Fruit fly (Drosophila melanogaster): ENCODE data around the gene mRpL23.

The mRpL23 gene

DNA sequence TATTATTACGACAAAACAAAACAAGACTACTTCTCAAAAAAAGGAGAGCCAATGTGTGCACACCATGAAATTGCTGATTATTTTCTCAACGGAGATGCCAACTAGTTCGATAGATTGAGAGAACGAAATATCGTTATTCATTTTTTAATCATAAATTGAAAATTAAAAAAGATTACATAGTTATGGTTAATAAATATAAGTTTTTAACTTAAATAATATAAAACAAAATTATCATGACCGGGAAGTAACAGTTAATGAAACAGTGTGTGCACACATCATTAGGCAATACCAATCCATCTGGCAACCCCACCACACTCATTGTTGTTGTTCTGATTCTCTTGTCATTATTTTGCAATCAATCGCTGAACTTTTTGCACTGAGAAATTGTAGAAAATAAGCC is 1.6 kb downstream of the mRpL23 start, which contains the start of the genes CG1317 and CG8993 (continued):
- TF ChIP-seq CG10274 (GFP tag; optimal IDR thresholded peaks at IDR 0.05) (no peak), CHES-1-like (GFP tag; optimal IDR thresholded peaks at IDR 0.05) (no peak), CG32767 (GFP tag; IDR thresholded peaks at IDR 0.05) (0 out of 2 replicates have a peak, but pooled peaks have one; percentile 21), ssp (GFP tag; IDR thresholded peaks at IDR 0.05) (peak; percentile 47), mirr (GFP tag; optimal IDR thresholded peaks at IDR 0.05) (no peak), CG14965 (GFP tag; optimal IDR thresholded peaks at IDR 0.05; ENCODE audit: borderline replicate concordance) (no peak), cas (GFP tag; IDR thresholded peaks at IDR 0.05) (no peak), C15 (GFP tag; IDR thresholded peaks at IDR 0.05) (no peak), Awh (GFP tag; IDR thresholded peaks at IDR 0.05) (no peak), CG6813 (GFP tag; optimal IDR thresholded peaks at IDR 0.05) (no peak), scrt (GFP tag; optimal IDR thresholded peaks at IDR 0.05) (no peak), CG10209 (GFP tag; optimal IDR thresholded peaks at IDR 0.05) (peak; percentile 47), CG5180 (GFP tag; optimal IDR thresholded peaks at IDR 0.05) (no peak), Fer2 (tag; optimal IDR thresholded peaks at IDR 0.05) (no peak), twi (tag; optimal IDR thresholded peaks at IDR 0.05) (peak; percentile 8), prd (optimal IDR thresholded peaks at IDR 0.05) (no peak), prd (GFP tag; IDR thresholded peaks at IDR 0.05) (peak; percentile 83), sens-2 (GFP tag; IDR thresholded peaks at IDR 0.05) (no peak), CG11093 (GFP tag; IDR thresholded peaks at IDR 0.05) (no peak), Dp (GFP tag; optimal IDR thresholded peaks at IDR 0.05) (peak; percentile 26), pho (GFP tag; optimal IDR thresholded peaks at IDR 0.05) (no peak), nau (GFP tag; optimal IDR thresholded peaks at IDR 0.05) (no peak), Sin3A (optimal IDR thresholded peaks at IDR 0.05) (peak; percentile 13), Sox100B (GFP tag; optimal IDR thresholded peaks at IDR 0.05) (no peak), lbe (GFP tag; optimal IDR thresholded peaks at IDR 0.05) (no peak), CG14860 (GFP tag; IDR thresholded peaks at IDR 0.05; ENCODE audit: partially characterized antibody) (peak; percentile 56; the same call in 2 of the 3 replicates), CG9215 (GFP tag; IDR thresholded peaks at IDR 0.05) (peak; percentile 51; the same call in 1 of the 2 replicates), lov (optimal IDR thresholded peaks at IDR 0.05) (no peak), lov (GFP tag; IDR thresholded peaks at IDR 0.05) (no peak), hth (optimal IDR thresholded peaks at IDR 0.05) (no peak), Asciz (GFP tag; optimal IDR thresholded peaks at IDR 0.05) (peak; percentile 23), her (GFP tag; optimal IDR thresholded peaks at IDR 0.05) (no peak), ERR (GFP tag; optimal IDR thresholded peaks at IDR 0.05) (no peak), tio (GFP tag; optimal IDR thresholded peaks at IDR 0.05) (no peak), fd102C (GFP tag; optimal IDR thresholded peaks at IDR 0.05) (no peak), klu (GFP tag; IDR thresholded peaks at IDR 0.05) (no peak; the same call in 1 of the 2 replicates), CG4282 (GFP tag; optimal IDR thresholded peaks at IDR 0.05) (no peak), CG3163 (GFP tag; optimal IDR thresholded peaks at IDR 0.05) (no peak), CG10321 (GFP tag; IDR thresholded peaks at IDR 0.05) (no peak), CG30403 (GFP tag; optimal IDR thresholded peaks at IDR 0.05) (peak; percentile 64), Abd-B (GFP tag; optimal IDR thresholded peaks at IDR 0.05) (peak; percentile 64), CG8089 (GFP tag; optimal IDR thresholded peaks at IDR 0.05) (no peak), CG9797 (GFP tag; optimal IDR thresholded peaks at IDR 0.05) (no peak), MBD-R2 (GFP tag; IDR thresholded peaks at IDR 0.05) (peak; percentile 94), jigr1 (GFP tag; IDR thresholded peaks at IDR 0.05) (no peak), crol (GFP tag; IDR thresholded peaks at IDR 0.05) (no peak), CG11247 (GFP tag; IDR thresholded peaks at IDR 0.05) (peak; percentile 35; the same call in 1 of the 2 replicates), ttk (GFP tag; IDR thresholded peaks at IDR 0.05) (no peak), CG4617 (GFP tag; optimal IDR thresholded peaks at IDR 0.05; ENCODE audit: borderline replicate concordance) (peak; percentile 81), nom (GFP tag; optimal IDR thresholded peaks at IDR 0.05) (no peak), Mes4 (GFP tag; optimal IDR thresholded peaks at IDR 0.05) (no peak), bbx (GFP tag; IDR thresholded peaks at IDR 0.05; ENCODE audit: partially characterized antibody) (0 out of 2 replicates have a peak, but pooled peaks have one; percentile 47)

All from whole organism, embryonic.